Fruit fly (Drosophila melanogaster): Measurements from ENCODE around the gene CG45545.

Gene CG45545

dm6 chr3R:7551708-7552107 is at the start of gene CG45545:
TSS of gene CG45545 (plus strand) at chr3R:7552008.
- TF ChIP-seq CTCF (optimal IDR thresholded peaks at IDR 0.05): no peak
- TF ChIP-seq CG8478 (optimal IDR thresholded peaks at IDR 0.05): no peak

dm6 chr3R:7502276-7502675 is 49.5 kb upstream of the CG45545 start, which contains the start of gene Mics1:
TSS of gene Mics1 (minus strand) at chr3R:7502376.
- TF ChIP-seq CG8478 (optimal IDR thresholded peaks at IDR 0.05): no peak
- TF ChIP-seq CTCF (optimal IDR thresholded peaks at IDR 0.05): no peak

- TF ChIP-seq CG8478 (optimal IDR thresholded peaks at IDR 0.05): no peak
- TF ChIP-seq CTCF (optimal IDR thresholded peaks at IDR 0.05): no peak
Measured at dm6 chr3R:7503216-7503615, 48.6 kb upstream of the CG45545 start.

- TF ChIP-seq CTCF (optimal IDR thresholded peaks at IDR 0.05): no peak
- TF ChIP-seq CG8478 (optimal IDR thresholded peaks at IDR 0.05): no peak
Measured at dm6 chr3R:7504989-7505761, 46.6 kb upstream of the CG45545 start, which contains the start of gene alpha-Est9. TSS of gene alpha-Est9 (minus strand) at chr3R:7505098.

- TF ChIP-seq CTCF (optimal IDR thresholded peaks at IDR 0.05): no peak
- TF ChIP-seq CG8478 (optimal IDR thresholded peaks at IDR 0.05): no peak
Measured at dm6 chr3R:7506314-7506988, 45.4 kb upstream of the CG45545 start.

- TF ChIP-seq CG8478 (optimal IDR thresholded peaks at IDR 0.05) (no peak), CTCF (optimal IDR thresholded peaks at IDR 0.05) (no peak)
Measured at dm6 chr3R:7508198-7508837, 43.5 kb upstream of the CG45545 start.

- TF ChIP-seq CTCF (optimal IDR thresholded peaks at IDR 0.05) (no peak), CG8478 (optimal IDR thresholded peaks at IDR 0.05) (no peak)
Measured at dm6 chr3R:7514232-7514863, 37.5 kb upstream of the CG45545 start.

dm6 chr3R:7515599-7516069 is 36.2 kb upstream of the CG45545 start, which contains the start of gene alpha-Est8:
TSS of gene alpha-Est8 (minus strand) at chr3R:7515670.
- TF ChIP-seq CG8478 (optimal IDR thresholded peaks at IDR 0.05): no peak
- TF ChIP-seq CTCF (optimal IDR thresholded peaks at IDR 0.05): no peak

- TF ChIP-seq CG8478 (optimal IDR thresholded peaks at IDR 0.05): no peak
Measured at dm6 chr3R:7519356-7519755, 32.5 kb upstream of the CG45545 start, which contains the start of gene Ubc84D. TSS of gene Ubc84D (minus strand) at chr3R:7519456.

dm6 chr3R:7522266-7522955 is 29.4 kb upstream of the CG45545 start:
- TF ChIP-seq CTCF (optimal IDR thresholded peaks at IDR 0.05) (no peak), CG8478 (optimal IDR thresholded peaks at IDR 0.05) (no peak)

dm6 chr3R:7523594-7523993 is 28.2 kb upstream of the CG45545 start, which contains the start of gene alpha-Est7:
TSS of gene alpha-Est7 (minus strand) at chr3R:7523753.
- TF ChIP-seq CG8478 (optimal IDR thresholded peaks at IDR 0.05) (no peak), CTCF (optimal IDR thresholded peaks at IDR 0.05) (no peak)

- TF ChIP-seq CTCF (optimal IDR thresholded peaks at IDR 0.05): no peak
Measured at dm6 chr3R:7524160-7524559, 27.6 kb upstream of the CG45545 start.

- no peak for TF ChIP-seq CG8478 (optimal IDR thresholded peaks at IDR 0.05)
- no peak for TF ChIP-seq CTCF (optimal IDR thresholded peaks at IDR 0.05)
Measured at dm6 chr3R:7528677-7529076, 23.1 kb upstream of the CG45545 start, which contains the start of gene alpha-Est6. TSS of gene alpha-Est6 (minus strand) at chr3R:7528777.

dm6 chr3R:7530184-7530821 is 21.5 kb upstream of the CG45545 start, which contains the start of the genes Rtnl2 and alphaTub84D:
TSS of gene Rtnl2 (minus strand) at chr3R:7530241.
TSS of gene alphaTub84D (plus strand) at chr3R:7530753.
- TF ChIP-seq CTCF (optimal IDR thresholded peaks at IDR 0.05): no peak
- TF ChIP-seq CG8478 (optimal IDR thresholded peaks at IDR 0.05): no peak
